Comparison of ENCODE assay signal across 2 worm cellular contexts in the genomic region with DNA sequence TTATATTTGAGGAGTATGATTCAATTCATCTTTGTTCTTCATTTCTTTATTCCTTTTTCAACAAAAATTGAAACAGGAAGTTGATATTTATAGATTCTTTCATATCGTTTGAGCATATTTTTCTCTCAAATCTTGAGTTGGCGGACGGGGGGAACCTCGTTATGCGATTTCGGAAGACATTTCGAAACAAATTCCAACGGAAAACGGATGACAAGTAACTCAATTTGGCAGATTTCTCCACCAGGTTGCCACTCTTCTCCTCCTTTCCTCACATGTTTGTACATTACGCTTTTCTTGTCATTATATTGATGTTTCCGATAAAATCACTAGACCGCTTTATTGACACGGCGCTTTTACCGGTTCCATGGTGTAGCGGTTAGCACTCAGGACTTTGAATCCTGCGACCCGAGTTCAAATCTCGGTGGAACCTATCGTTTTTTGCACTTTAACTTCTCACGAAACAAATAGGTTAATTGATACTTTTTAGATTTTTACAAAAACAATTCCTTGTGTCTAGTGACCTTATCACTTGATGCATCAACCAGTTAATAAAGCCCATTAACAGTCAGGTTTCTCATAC.
TF ChIP-seq lines count a peak whose summit lies in the region.

No protein-coding gene starts in this region.

TF ChIP-seq in whole organism, L1 larva, 84 proteins besides CTCF, POLR2A, EP300 and RAD21 (continued from another document):
- TF ChIP-seq lin-39 (tag; optimal IDR thresholded peaks at IDR 0.05; lab: Kevin White, UChicago) (no peak), efl-1 (optimal IDR thresholded peaks at IDR 0.05; lab: Kevin White, UChicago) (no peak), efl-1 (GFP tag; optimal IDR thresholded peaks at IDR 0.05 in 1 of 2; lab: Kevin White, UChicago) (peak in 1 of 2 experiments; percentile 8), nhr-90 (tag; optimal IDR thresholded peaks at IDR 0.05; lab: Kevin White, UChicago; ENCODE audit: poor library complexity) (peak; percentile 18), rnt-1 (tag; optimal IDR thresholded peaks at IDR 0.05; lab: Kevin White, UChicago) (no peak), nhr-28 (tag; optimal IDR thresholded peaks at IDR 0.05; lab: Kevin White, UChicago) (no peak), ztf-4 (tag; optimal IDR thresholded peaks at IDR 0.05; lab: Kevin White, UChicago) (no peak)

TF ChIP-seq in whole organism, young adult, 124 proteins besides CTCF, POLR2A, EP300 and RAD21 (continued from another document):
- TF ChIP-seq lag-1 (GFP tag; IDR thresholded peaks at IDR 0.05; lab: Robert Waterston, UW), result no peak
- TF ChIP-seq B0336.3 (GFP tag; IDR thresholded peaks at IDR 0.05; lab: Robert Waterston, UW), result no peak
- TF ChIP-seq F49E8.2 (tag; optimal IDR thresholded peaks at IDR 0.05; lab: Kevin White, UChicago; ENCODE audit: insufficient read depth), result no peak
- TF ChIP-seq Y56A3A.18 (GFP tag; IDR thresholded peaks at IDR 0.05; lab: Robert Waterston, UW), result no peak
- no peak for TF ChIP-seq ztf-18 (tag; optimal IDR thresholded peaks at IDR 0.05; lab: Kevin White, UChicago)
- no peak for TF ChIP-seq C06A6.2 (GFP tag; conservative IDR thresholded peaks at IDR 0.05; lab: Robert Waterston, UW)
- no peak for TF ChIP-seq mel-28 (tag; optimal IDR thresholded peaks at IDR 0.05; lab: Kevin White, UChicago; ENCODE audit: borderline replicate concordance)
- TF ChIP-seq nhr-80 (tag; optimal IDR thresholded peaks at IDR 0.05; lab: Kevin White, UChicago), result no peak
- TF ChIP-seq Y79H2A.3 (GFP tag; conservative IDR thresholded peaks at IDR 0.05; lab: Robert Waterston, UW), result no peak
- no peak for TF ChIP-seq ztf-28 (GFP tag; IDR thresholded peaks at IDR 0.05; lab: Robert Waterston, UW)
- no peak for TF ChIP-seq nhr-120 (GFP tag; IDR thresholded peaks at IDR 0.05; lab: Robert Waterston, UW)
- peak; percentile 54 for TF ChIP-seq snpc-4 (GFP tag; optimal IDR thresholded peaks at IDR 0.05; lab: Kevin White, UChicago)
- TF ChIP-seq snpc-4 (tag; optimal IDR thresholded peaks at IDR 0.05; lab: Kevin White, UChicago), result peak in 2 of 4 experiments; percentile 57 to 74
- TF ChIP-seq dpl-1 (GFP tag; optimal IDR thresholded peaks at IDR 0.05; lab: Kevin White, UChicago), result no peak
- TF ChIP-seq tbp1 (GFP tag; optimal IDR thresholded peaks at IDR 0.05; lab: Kevin White, UChicago), result peak; percentile 91
- TF ChIP-seq K12H6.12 (tag; optimal IDR thresholded peaks at IDR 0.05; lab: Kevin White, UChicago), result no peak
- TF ChIP-seq F33H1.4 (GFP tag; IDR thresholded peaks at IDR 0.05; lab: Robert Waterston, UW), result no peak
- TF ChIP-seq dox-1 (GFP tag; IDR thresholded peaks at IDR 0.05; lab: Robert Waterston, UW), result no peak
- TF ChIP-seq let-526 (GFP tag; IDR thresholded peaks at IDR 0.05; lab: Robert Waterston, UW), result no peak
- no peak for TF ChIP-seq somi-1 (GFP tag; optimal IDR thresholded peaks at IDR 0.05; lab: Kevin White, UChicago)
- no peak for TF ChIP-seq fkh-3 (tag; optimal IDR thresholded peaks at IDR 0.05; lab: Kevin White, UChicago)
- TF ChIP-seq B0019.2 (GFP tag; conservative IDR thresholded peaks at IDR 0.05; lab: Robert Waterston, UW), result no peak
- no peak for TF ChIP-seq atf-7 (tag; optimal IDR thresholded peaks at IDR 0.05; lab: Kevin White, UChicago)
- TF ChIP-seq hrde-1 (tag; optimal IDR thresholded peaks at IDR 0.05; lab: Kevin White, UChicago; ENCODE audit: borderline replicate concordance), result no peak
- no peak for TF ChIP-seq ceh-91 (GFP tag; IDR thresholded peaks at IDR 0.05; lab: Robert Waterston, UW)
- TF ChIP-seq Y53G8AR.9 (GFP tag; conservative IDR thresholded peaks at IDR 0.05; lab: Robert Waterston, UW), result no peak
- TF ChIP-seq nhr-27 (tag; optimal IDR thresholded peaks at IDR 0.05; lab: Kevin White, UChicago), result no peak
- TF ChIP-seq rcor-1 (GFP tag; IDR thresholded peaks at IDR 0.05; lab: Robert Waterston, UW), result no peak
- peak; percentile 29 for TF ChIP-seq snpc-1.3 (tag; optimal IDR thresholded peaks at IDR 0.05; lab: Kevin White, UChicago; ENCODE audit: insufficient read depth)
- TF ChIP-seq hlh-12 (tag; optimal IDR thresholded peaks at IDR 0.05; lab: Kevin White, UChicago), result no peak
- no peak for TF ChIP-seq let-607 (tag; optimal IDR thresholded peaks at IDR 0.05; lab: Kevin White, UChicago)
- no peak for TF ChIP-seq K11D2.4 (GFP tag; IDR thresholded peaks at IDR 0.05; lab: Robert Waterston, UW)
- TF ChIP-seq B0261.1 (tag; optimal IDR thresholded peaks at IDR 0.05; lab: Kevin White, UChicago), result peak; percentile 63
TF ChIP-seq in whole organism, young adult: peak in this region for 12.
